Worm (Caenorhabditis elegans): ENCODE results near the gene nucl-1.

The nucl-1 gene

DNA sequence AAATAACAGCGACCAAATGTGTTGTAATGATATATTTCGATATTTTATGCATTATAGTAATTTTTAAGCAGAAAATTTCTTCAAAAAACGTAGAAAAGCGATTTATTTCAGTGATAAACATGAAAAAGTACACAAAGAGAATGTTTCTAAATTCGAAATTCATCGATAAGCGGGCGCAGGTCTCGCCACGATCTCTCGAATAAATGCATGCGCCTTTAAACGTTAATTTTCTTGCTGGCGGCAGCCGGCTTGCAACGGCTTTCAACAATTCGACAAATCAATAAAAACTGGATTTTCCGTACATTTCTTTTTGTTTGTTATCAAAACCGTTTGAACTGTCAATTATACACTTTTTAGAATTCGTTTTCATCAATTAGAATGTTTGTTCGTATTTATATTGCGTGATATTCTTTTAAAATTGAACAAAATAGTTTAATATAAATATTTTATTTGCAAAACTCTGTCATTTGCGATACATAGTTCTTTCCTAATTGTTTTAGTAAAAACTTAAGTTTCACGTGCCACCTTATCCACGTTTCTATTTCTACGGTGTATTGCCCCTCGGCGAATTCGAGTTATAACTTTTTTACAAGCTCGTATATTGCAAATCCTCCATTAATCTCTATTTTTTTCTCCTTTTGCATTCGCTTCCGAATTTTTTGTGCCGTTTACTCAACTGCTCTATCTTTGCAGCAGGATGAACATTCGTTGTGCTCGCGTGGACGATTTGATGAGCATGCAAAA, 422 bp upstream of the nucl-1 start, which contains the start of gene daf-31:
TSS of gene daf-31 (plus strand) at position 694 of the 744 bp plus-strand sequence.
- TF ChIP-seq ceh-27 (GFP tag; optimal IDR thresholded peaks at IDR 0.05): no peak
- no peak for TF ChIP-seq mxl-1 (tag; optimal IDR thresholded peaks at IDR 0.05)
- TF ChIP-seq nfya-2 (GFP tag; IDR thresholded peaks at IDR 0.05): no peak
- peak; percentile 3; the same call in 1 of the 2 replicates for TF ChIP-seq hmg-1.2 (GFP tag; IDR thresholded peaks at IDR 0.05)
- no peak for TF ChIP-seq rec-8 (tag; optimal IDR thresholded peaks at IDR 0.05)
- TF ChIP-seq B0261.1 (tag; optimal IDR thresholded peaks at IDR 0.05): no peak
- peak; percentile 72 for TF ChIP-seq efl-1 (GFP tag; optimal IDR thresholded peaks at IDR 0.05)
- TF ChIP-seq lin-40 (tag; optimal IDR thresholded peaks at IDR 0.05): no peak
- TF ChIP-seq hmg-20 (GFP tag; IDR thresholded peaks at IDR 0.05): no peak
- no peak for TF ChIP-seq ztf-22 (GFP tag; optimal IDR thresholded peaks at IDR 0.05)
- TF ChIP-seq F39B2.1 (GFP tag; IDR thresholded peaks at IDR 0.05): no peak
- TF ChIP-seq madf-10 (tag; optimal IDR thresholded peaks at IDR 0.05): no peak
- TF ChIP-seq nhr-80 (tag; optimal IDR thresholded peaks at IDR 0.05): no peak
- TF ChIP-seq nhr-179 (tag; optimal IDR thresholded peaks at IDR 0.05): no peak
- no peak for TF ChIP-seq lir-1 (GFP tag; conservative IDR thresholded peaks at IDR 0.05)
- TF ChIP-seq ekl-4 (GFP tag; IDR thresholded peaks at IDR 0.05): no peak
- TF ChIP-seq bed-2 (GFP tag; IDR thresholded peaks at IDR 0.05): no peak
- peak; percentile 87 for TF ChIP-seq F33H1.4 (GFP tag; IDR thresholded peaks at IDR 0.05)
- TF ChIP-seq attf-5 (GFP tag; optimal IDR thresholded peaks at IDR 0.05): peak; percentile 55
- TF ChIP-seq snpc-1.3 (tag; optimal IDR thresholded peaks at IDR 0.05; ENCODE audit: insufficient read depth): no peak
- no peak for TF ChIP-seq egl-44 (GFP tag; IDR thresholded peaks at IDR 0.05)
- no peak for TF ChIP-seq Y67H2A.10 (GFP tag; conservative IDR thresholded peaks at IDR 0.05)
- no peak for TF ChIP-seq C06A6.2 (GFP tag; conservative IDR thresholded peaks at IDR 0.05)
- no peak for TF ChIP-seq ets-4 (GFP tag; optimal IDR thresholded peaks at IDR 0.05)
- TF ChIP-seq ztf-26 (tag; optimal IDR thresholded peaks at IDR 0.05): no peak
- peak; percentile 24 for TF ChIP-seq tbp1 (GFP tag; optimal IDR thresholded peaks at IDR 0.05)
- no peak for TF ChIP-seq lin-54 (GFP tag; optimal IDR thresholded peaks at IDR 0.05)
- TF ChIP-seq aptf-3 (GFP tag; IDR thresholded peaks at IDR 0.05): no peak
- no peak for TF ChIP-seq repo-1 (tag; optimal IDR thresholded peaks at IDR 0.05)
- TF ChIP-seq dpff-1 (tag; optimal IDR thresholded peaks at IDR 0.05): no peak
- TF ChIP-seq chd-7 (tag; optimal IDR thresholded peaks at IDR 0.05): no peak
- no peak for TF ChIP-seq B0019.2 (GFP tag; conservative IDR thresholded peaks at IDR 0.05)
- no peak for TF ChIP-seq nfyb-1 (GFP tag; IDR thresholded peaks at IDR 0.05)
- no peak for TF ChIP-seq ceh-40 (GFP tag; IDR thresholded peaks at IDR 0.05)
- TF ChIP-seq aptf-2 (GFP tag; conservative IDR thresholded peaks at IDR 0.05): no peak
- TF ChIP-seq gei-17 (GFP tag; optimal IDR thresholded peaks at IDR 0.05): no peak
- TF ChIP-seq K12H6.12 (tag; optimal IDR thresholded peaks at IDR 0.05): no peak
- no peak for TF ChIP-seq lin-35 (GFP tag; optimal IDR thresholded peaks at IDR 0.05)
- TF ChIP-seq F23B12.7 (tag; optimal IDR thresholded peaks at IDR 0.05; ENCODE audit: insufficient read depth): peak; percentile 45
- no peak for TF ChIP-seq rcor-1 (GFP tag; IDR thresholded peaks at IDR 0.05)
- TF ChIP-seq F52B5.7 (tag; optimal IDR thresholded peaks at IDR 0.05): no peak
- TF ChIP-seq snpc-1.1 (tag; optimal IDR thresholded peaks at IDR 0.05; ENCODE audit: insufficient read depth): no peak
- no peak for TF ChIP-seq ztf-3 (GFP tag; optimal IDR thresholded peaks at IDR 0.05)
- no peak for TF ChIP-seq B0336.3 (GFP tag; IDR thresholded peaks at IDR 0.05)
- no peak for TF ChIP-seq snpc-4 (GFP tag; optimal IDR thresholded peaks at IDR 0.05)
- peak in 1 of 4 experiments; percentile 54 for TF ChIP-seq snpc-4 (tag; optimal IDR thresholded peaks at IDR 0.05)
- no peak for TF ChIP-seq nhr-90 (tag; optimal IDR thresholded peaks at IDR 0.05)
- TF ChIP-seq hsf-1 (GFP tag; IDR thresholded peaks at IDR 0.05): no peak

Measured in whole organism, young adult.